Fruit fly (Drosophila melanogaster) whole organism, prepupa: ENCODE measurements around the gene Pkcdelta.

Experiments
- Blimp-1 ChIP-seq: fragments of 200-800 bp; sonication (Bioruptor generic); optimal IDR thresholded peaks from 3 replicates; lab custom pipeline; 2017; ENCODE audit warnings: missing biosample characterization, missing genetic modification characterization, mild to moderate bottlenecking, moderate library complexity, missing genetic modification reagents
- CG4318 ChIP-seq: fragments of 200-800 bp; sonication (Bioruptor generic); optimal IDR thresholded peaks from 3 replicates; lab custom pipeline; 2017; ENCODE audit warnings: missing biosample characterization, mild to moderate bottlenecking, missing genetic modification characterization
- CG8319 ChIP-seq: fragments of 200-800 bp; sonication (Bioruptor generic); optimal IDR thresholded peaks from 3 replicates; lab custom pipeline; 2016; ENCODE audit warnings: missing biosample characterization, missing genetic modification characterization
- Eip93F ChIP-seq: fragments of 200-800 bp; sonication (Bioruptor generic); optimal IDR thresholded peaks from 2 replicates; lab custom pipeline; 2016; ENCODE audit warnings: missing biosample characterization, mild to moderate bottlenecking, missing genetic modification characterization
- OdsH ChIP-seq: fragments of 200-800 bp; sonication (Bioruptor generic); optimal IDR thresholded peaks from 3 replicates; lab custom pipeline; 2016; ENCODE audit warnings: missing biosample characterization, missing genetic modification characterization
- Sox102F ChIP-seq: fragments of 200-800 bp; sonication (Bioruptor generic); optimal IDR thresholded peaks from 2 replicates; lab custom pipeline; 2016; ENCODE audit warnings: missing biosample characterization, mild to moderate bottlenecking, missing genetic modification characterization
- Sox15 ChIP-seq: fragments of 200-800 bp; sonication (Bioruptor generic); optimal IDR thresholded peaks from 3 replicates; lab custom pipeline; 2016; ENCODE audit warnings: missing biosample characterization, missing genetic modification characterization
- dac ChIP-seq: fragments of 200-800 bp; sonication (Bioruptor generic); optimal IDR thresholded peaks from 2 replicates; lab custom pipeline; 2017; ENCODE audit warnings: missing biosample characterization, mild to moderate bottlenecking, missing genetic modification characterization
- esn ChIP-seq: fragments of 200-800 bp; sonication (Bioruptor generic); optimal IDR thresholded peaks from 2 replicates; lab custom pipeline; 2016; ENCODE audit warnings: missing biosample characterization, mild to moderate bottlenecking, missing genetic modification characterization, moderate library complexity

dm6 chrX:12408377-12408911 is 23.6 kb upstream of the Pkcdelta start, which contains the start of the genes CG32651 and CG2574:
- TF ChIP-seq Eip93F (no peak), Sox102F (GFP tag; lab: Kevin White, UChicago) (no peak), esn (GFP tag; lab: Kevin White, UChicago) (no peak), Blimp-1 (GFP tag; lab: Kevin White, UChicago) (no peak), CG8319 (GFP tag; lab: Kevin White, UChicago) (no peak), Sox15 (no peak), OdsH (GFP tag; lab: Kevin White, UChicago) (no peak), CG4318 (GFP tag; lab: Kevin White, UChicago) (no peak), dac (GFP tag; lab: Kevin White, UChicago) (no peak)
